Fruit fly (Drosophila melanogaster) whole organism, adult: ENCODE results near the gene GABA-B-R3.

ENCODE experiments used
- CG11617 ChIP-seq: fragments of 200-800 bp; sonication (Bioruptor generic); optimal IDR thresholded peaks from 2 replicates; lab custom pipeline; 2017; ENCODE audit warnings: mild to moderate bottlenecking, missing biosample characterization, missing genetic modification reagents, missing genetic modification characterization
- CG12768 ChIP-seq: fragments of 200-800 bp; sonication (Bioruptor generic); optimal IDR thresholded peaks from 2 replicates; lab custom pipeline; 2017; ENCODE audit warnings: missing biosample characterization, missing genetic modification characterization, mild to moderate bottlenecking, moderate library complexity, missing genetic modification reagents
- CG14711 ChIP-seq: fragments of 200-800 bp; sonication (Bioruptor generic); optimal IDR thresholded peaks from 2 replicates; lab custom pipeline; 2018; ENCODE audit warnings: missing biosample characterization, mild to moderate bottlenecking, missing genetic modification characterization, moderate library complexity
- CG1620 ChIP-seq: fragments of 200-800 bp; sonication (Bioruptor generic); optimal IDR thresholded peaks from 2 replicates; lab custom pipeline; 2016; ENCODE audit warnings: missing biosample characterization, missing genetic modification characterization
- CG33017 ChIP-seq: fragments of 200-800 bp; sonication (Bioruptor generic); optimal IDR thresholded peaks from 2 replicates; lab custom pipeline; 2018; ENCODE audit warnings: missing biosample characterization, mild to moderate bottlenecking, missing genetic modification characterization, moderate library complexity
- CG5204 ChIP-seq: fragments of 200-800 bp; sonication (Bioruptor generic); optimal IDR thresholded peaks from 2 replicates; lab custom pipeline; 2016; ENCODE audit warnings: missing biosample characterization, missing genetic modification characterization
- CG7045 ChIP-seq: fragments of 200-800 bp; sonication (Bioruptor generic); optimal IDR thresholded peaks from 2 replicates; lab custom pipeline; 2017; ENCODE audit warnings: missing biosample characterization, mild to moderate bottlenecking, missing genetic modification characterization
- CG7101 ChIP-seq: fragments of 200-800 bp; sonication (Bioruptor generic); optimal IDR thresholded peaks from 2 replicates; lab custom pipeline; 2018; ENCODE audit warnings: missing biosample characterization, mild to moderate bottlenecking, missing genetic modification characterization, moderate library complexity
- Clk ChIP-seq: fragments of 200-800 bp; sonication (Bioruptor generic); optimal IDR thresholded peaks from 2 replicates; lab custom pipeline; 2017; ENCODE audit warnings: missing biosample characterization, missing genetic modification characterization
- Crg-1 ChIP-seq: fragments of 200-800 bp; sonication (Bioruptor generic); optimal IDR thresholded peaks from 2 replicates; lab custom pipeline; 2016; ENCODE audit warnings: missing biosample characterization, missing genetic modification characterization
- Hr96 ChIP-seq: fragments of 200-800 bp; sonication (Bioruptor generic); optimal IDR thresholded peaks from 2 replicates; lab custom pipeline; 2016; ENCODE audit warnings: missing biosample characterization, missing genetic modification characterization
- Mnt ChIP-seq: fragments of 200-800 bp; sonication (Bioruptor generic); optimal IDR thresholded peaks from 2 replicates; lab custom pipeline; 2016; ENCODE audit warnings: missing biosample characterization, mild to moderate bottlenecking, missing genetic modification characterization
- bab1 ChIP-seq: fragments of 200-800 bp; sonication (Bioruptor generic); optimal IDR thresholded peaks from 3 replicates; lab custom pipeline; 2019; ENCODE audit warnings: missing biosample characterization, mild to moderate bottlenecking, missing genetic modification characterization, moderate library complexity
- cic ChIP-seq: fragments of 200-800 bp; sonication (Bioruptor generic); optimal IDR thresholded peaks from 2 replicates; lab custom pipeline; 2017; ENCODE audit warnings: missing biosample characterization, mild to moderate bottlenecking, missing genetic modification characterization, moderate library complexity
- cnc ChIP-seq, 2 experiments: fragments of >200 bp; optimal IDR thresholded peaks; 2 replicates each; lab custom pipeline; 2017
- kay ChIP-seq: fragments of 200-800 bp; sonication (Bioruptor generic); peaks from one replicate; lab custom pipeline; 2016; ENCODE audit warnings: missing biosample characterization, missing genetic modification characterization, borderline replicate concordance
- ovo ChIP-seq: fragments of 200-800 bp; sonication (Bioruptor generic); optimal IDR thresholded peaks from 2 replicates; lab custom pipeline; 2016; ENCODE audit warnings: missing biosample characterization, missing genetic modification characterization
- pad ChIP-seq: fragments of 200-800 bp; sonication (Bioruptor generic); optimal IDR thresholded peaks from 3 replicates; lab custom pipeline; 2017; ENCODE audit warnings: missing biosample characterization, missing genetic modification characterization, mild to moderate bottlenecking, moderate library complexity, missing genetic modification reagents
- tj ChIP-seq: fragments of 200-800 bp; sonication (Bioruptor generic); optimal IDR thresholded peaks from 3 replicates; lab custom pipeline; 2017; ENCODE audit warnings: missing biosample characterization, mild to moderate bottlenecking, missing genetic modification characterization, moderate library complexity
- toe ChIP-seq: fragments of 200-800 bp; sonication (Bioruptor generic); optimal IDR thresholded peaks from 2 replicates; lab custom pipeline; 2016; ENCODE audit warnings: missing biosample characterization, missing genetic modification characterization

Gene GABA-B-R3

dm6 chr2L:745785-746184 lies 4.0 kb upstream of the GABA-B-R3 start:
- TF ChIP-seq Clk (GFP tag; lab: Kevin White, UChicago): no peak

- no peak for TF ChIP-seq CG33017 (tag; lab: Kevin White, UChicago)
- no peak for TF ChIP-seq CG11617
- no peak for TF ChIP-seq pad (GFP tag; lab: Kevin White, UChicago)
- TF ChIP-seq cic: no peak
- TF ChIP-seq bab1 (GFP tag; lab: Kevin White, UChicago): no peak
- no peak for TF ChIP-seq Clk (GFP tag; lab: Kevin White, UChicago)
- TF ChIP-seq ovo: no peak
- TF ChIP-seq toe (GFP tag; lab: Kevin White, UChicago): no peak
- TF ChIP-seq cnc (optimal IDR thresholded peaks at IDR 0.05; lab: Kevin White, UChicago): no peak
- no peak for TF ChIP-seq kay (GFP tag; lab: Kevin White, UChicago)
- TF ChIP-seq Hr96 (GFP tag; lab: Kevin White, UChicago): no peak
- TF ChIP-seq Crg-1 (GFP tag; lab: Kevin White, UChicago): no peak
- TF ChIP-seq Mnt (GFP tag; lab: Kevin White, UChicago): no peak
Measured at dm6 chr2L:750299-750698, 554 bp downstream of the GABA-B-R3 start.

DNA sequence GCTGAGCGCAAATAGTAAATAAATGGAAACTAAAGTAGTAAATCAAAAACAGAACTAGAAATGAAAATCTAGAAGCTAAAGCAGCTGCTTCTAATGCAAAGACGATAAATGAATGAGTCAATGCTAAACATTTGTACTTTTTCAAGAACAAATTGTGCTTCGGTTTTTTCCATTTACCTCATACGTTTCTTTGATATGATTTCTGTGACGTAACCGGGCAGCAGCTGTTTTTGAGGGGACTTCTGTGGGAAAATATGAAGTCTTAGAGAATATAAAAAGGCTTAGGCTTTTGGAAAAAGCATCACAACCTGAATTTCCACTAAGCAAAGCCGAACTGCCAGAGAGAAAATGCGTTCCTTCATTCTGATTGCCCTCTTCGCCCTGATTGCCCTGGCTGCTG lies 23.5 kb downstream of the GABA-B-R3 start, which contains the start of gene CG12506:
Gene CG12506 (plus strand): TSS at position 301 of the 400 bp plus-strand sequence.
- TF ChIP-seq cic: no peak
- no peak for TF ChIP-seq bab1 (GFP tag; lab: Kevin White, UChicago)
- TF ChIP-seq toe (GFP tag; lab: Kevin White, UChicago): no peak
- TF ChIP-seq CG11617: no peak
- no peak for TF ChIP-seq Crg-1 (GFP tag; lab: Kevin White, UChicago)
- TF ChIP-seq CG5204 (GFP tag; lab: Kevin White, UChicago): no peak
- TF ChIP-seq kay (GFP tag; lab: Kevin White, UChicago): no peak
- no peak for TF ChIP-seq CG1620 (GFP tag; lab: Kevin White, UChicago)
- TF ChIP-seq CG14711: no peak
- TF ChIP-seq tj (GFP tag; lab: Kevin White, UChicago): no peak
- TF ChIP-seq Hr96 (GFP tag; lab: Kevin White, UChicago): no peak
- no peak for TF ChIP-seq CG33017 (tag; lab: Kevin White, UChicago)
- TF ChIP-seq CG7101: no peak
- TF ChIP-seq pad (GFP tag; lab: Kevin White, UChicago): no peak
- no peak for TF ChIP-seq CG12768 (GFP tag; lab: Kevin White, UChicago)
- TF ChIP-seq cnc (optimal IDR thresholded peaks at IDR 0.05; lab: Kevin White, UChicago): no peak
- TF ChIP-seq Mnt (GFP tag; lab: Kevin White, UChicago): no peak

dm6 chr2L:776236-776635 lies 26.5 kb downstream of the GABA-B-R3 start, which contains the start of gene CG13946:
Gene CG13946 (plus strand): TSS chr2L:776536.
- TF ChIP-seq Crg-1 (GFP tag; lab: Kevin White, UChicago): no peak

DNA sequence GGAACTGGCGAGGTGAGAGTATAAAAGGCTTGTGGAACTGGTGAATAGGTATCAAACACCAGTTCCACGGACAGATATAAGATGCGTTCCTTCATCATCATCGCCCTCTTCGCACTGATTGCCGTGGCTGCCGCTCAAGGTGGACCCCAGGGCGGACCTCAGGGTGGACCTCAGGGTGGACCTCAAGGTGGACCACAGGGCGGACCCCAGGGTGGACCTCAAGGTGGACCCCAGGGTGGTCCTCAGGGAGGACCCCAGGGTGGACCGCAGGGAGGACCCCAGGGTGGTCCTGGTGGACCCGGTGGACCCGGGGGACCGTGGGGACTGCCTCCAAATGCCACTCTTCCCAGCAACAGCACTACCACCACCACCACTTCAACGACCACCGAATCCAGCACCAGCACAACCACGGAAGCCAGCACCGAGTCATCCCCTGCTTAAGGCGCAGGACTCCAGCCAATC lies 29.4 kb downstream of the GABA-B-R3 start, which contains the start of gene CG13947:
Gene CG13947 (plus strand): TSS at position 51 of the 462 bp plus-strand sequence.
- TF ChIP-seq CG12768 (GFP tag; lab: Kevin White, UChicago): no peak
- TF ChIP-seq CG1620 (GFP tag; lab: Kevin White, UChicago): no peak
- TF ChIP-seq CG5204 (GFP tag; lab: Kevin White, UChicago): no peak
- no peak for TF ChIP-seq pad (GFP tag; lab: Kevin White, UChicago)
- TF ChIP-seq CG7101: no peak
- TF ChIP-seq CG14711: no peak
- TF ChIP-seq ovo: no peak
- TF ChIP-seq Mnt (GFP tag; lab: Kevin White, UChicago): no peak
- no peak for TF ChIP-seq Crg-1 (GFP tag; lab: Kevin White, UChicago)
- no peak for TF ChIP-seq CG33017 (tag; lab: Kevin White, UChicago)
- no peak for TF ChIP-seq CG11617
- TF ChIP-seq Hr96 (GFP tag; lab: Kevin White, UChicago): no peak
- no peak for TF ChIP-seq CG7045
- TF ChIP-seq cnc (optimal IDR thresholded peaks at IDR 0.05; lab: Kevin White, UChicago): no peak
- TF ChIP-seq tj (GFP tag; lab: Kevin White, UChicago): no peak
- no peak for TF ChIP-seq bab1 (GFP tag; lab: Kevin White, UChicago)
- TF ChIP-seq kay (GFP tag; lab: Kevin White, UChicago): no peak

dm6 chr2L:780182-780581 lies 30.4 kb downstream of the GABA-B-R3 start, which contains the start of gene Gr21a:
Gene Gr21a (plus strand): TSS chr2L:780482.
- TF ChIP-seq CG7045 (no peak), pad (GFP tag; lab: Kevin White, UChicago) (no peak), CG12768 (GFP tag; lab: Kevin White, UChicago) (no peak), Clk (GFP tag; lab: Kevin White, UChicago) (no peak), CG5204 (GFP tag; lab: Kevin White, UChicago) (no peak), CG11617 (no peak), CG14711 (no peak), Crg-1 (GFP tag; lab: Kevin White, UChicago) (no peak), CG33017 (tag; lab: Kevin White, UChicago) (no peak), cnc (optimal IDR thresholded peaks at IDR 0.05; lab: Kevin White, UChicago) (no peak), tj (GFP tag; lab: Kevin White, UChicago) (no peak)

DNA sequence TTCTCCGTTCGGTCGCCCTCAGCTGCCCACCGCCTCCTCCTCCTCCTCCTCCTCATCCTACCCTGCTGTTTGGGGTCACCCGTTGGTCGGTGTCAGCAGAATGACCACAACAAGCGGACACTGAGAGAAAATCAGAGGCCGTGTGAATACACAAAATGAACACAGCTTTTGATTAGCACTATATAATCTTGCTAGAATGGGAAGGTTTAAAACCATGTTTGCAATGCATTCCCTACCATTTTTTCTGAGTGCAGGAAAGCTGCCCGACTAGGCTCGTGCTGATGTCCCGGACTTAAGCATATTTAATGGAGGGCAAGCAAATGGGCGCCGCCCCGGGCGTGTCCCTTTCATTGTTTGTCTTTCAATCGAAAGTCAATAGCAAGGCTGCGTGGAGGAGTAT lies 31.1 kb downstream of the GABA-B-R3 start:
- TF ChIP-seq kay (GFP tag; lab: Kevin White, UChicago) (no peak), CG7101 (no peak), cnc (optimal IDR thresholded peaks at IDR 0.05; lab: Kevin White, UChicago) (no peak), CG14711 (no peak), bab1 (GFP tag; lab: Kevin White, UChicago) (no peak), CG11617 (no peak), tj (GFP tag; lab: Kevin White, UChicago) (no peak), toe (GFP tag; lab: Kevin White, UChicago) (no peak), Crg-1 (GFP tag; lab: Kevin White, UChicago) (no peak), cic (no peak), ovo (no peak), CG33017 (tag; lab: Kevin White, UChicago) (no peak), Hr96 (GFP tag; lab: Kevin White, UChicago) (no peak), Clk (GFP tag; lab: Kevin White, UChicago) (no peak), CG1620 (GFP tag; lab: Kevin White, UChicago) (no peak), Mnt (GFP tag; lab: Kevin White, UChicago) (no peak)
